Worm (Caenorhabditis elegans): ENCODE results near the gene lys-10.

DNA sequence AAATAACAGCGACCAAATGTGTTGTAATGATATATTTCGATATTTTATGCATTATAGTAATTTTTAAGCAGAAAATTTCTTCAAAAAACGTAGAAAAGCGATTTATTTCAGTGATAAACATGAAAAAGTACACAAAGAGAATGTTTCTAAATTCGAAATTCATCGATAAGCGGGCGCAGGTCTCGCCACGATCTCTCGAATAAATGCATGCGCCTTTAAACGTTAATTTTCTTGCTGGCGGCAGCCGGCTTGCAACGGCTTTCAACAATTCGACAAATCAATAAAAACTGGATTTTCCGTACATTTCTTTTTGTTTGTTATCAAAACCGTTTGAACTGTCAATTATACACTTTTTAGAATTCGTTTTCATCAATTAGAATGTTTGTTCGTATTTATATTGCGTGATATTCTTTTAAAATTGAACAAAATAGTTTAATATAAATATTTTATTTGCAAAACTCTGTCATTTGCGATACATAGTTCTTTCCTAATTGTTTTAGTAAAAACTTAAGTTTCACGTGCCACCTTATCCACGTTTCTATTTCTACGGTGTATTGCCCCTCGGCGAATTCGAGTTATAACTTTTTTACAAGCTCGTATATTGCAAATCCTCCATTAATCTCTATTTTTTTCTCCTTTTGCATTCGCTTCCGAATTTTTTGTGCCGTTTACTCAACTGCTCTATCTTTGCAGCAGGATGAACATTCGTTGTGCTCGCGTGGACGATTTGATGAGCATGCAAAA is 42.9 kb upstream of the lys-10 start, which contains the start of gene daf-31:
- TF ChIP-seq ztf-11 (tag; optimal IDR thresholded peaks at IDR 0.05) (no peak), egl-27 (tag; optimal IDR thresholded peaks at IDR 0.05) (no peak), nhr-11 (tag; optimal IDR thresholded peaks at IDR 0.05) (no peak), ZK546.5 (tag; optimal IDR thresholded peaks at IDR 0.05) (no peak), R02D3.7 (tag; optimal IDR thresholded peaks at IDR 0.05) (no peak), aly-2 (tag; optimal IDR thresholded peaks at IDR 0.05) (no peak), unc-62 (GFP tag; optimal IDR thresholded peaks at IDR 0.05) (no peak), elt-1 (tag; optimal IDR thresholded peaks at IDR 0.05) (no peak)

Data from whole organism, L2 larva.